Fruit fly (Drosophila melanogaster) Kc167 (cell line): ENCODE data around the gene CG6168.

ENCODE experiments used
- Myc ChIP-seq: fragments of >200 bp; optimal IDR thresholded peaks from 2 replicates; lab custom pipeline; 2017; ENCODE audit warnings: missing external identifiers
- Sin3A ChIP-seq: fragments of >200 bp; optimal IDR thresholded peaks from 2 replicates; lab custom pipeline; 2018; ENCODE audit warnings: missing external identifiers
- h ChIP-seq: fragments of >200 bp; optimal IDR thresholded peaks from 3 replicates; lab custom pipeline; 2018; ENCODE audit warnings: missing external identifiers
- insv ChIP-seq: fragments of >200 bp; optimal IDR thresholded peaks from 3 replicates; lab custom pipeline; 2018; ENCODE audit warnings: missing external identifiers
- psq ChIP-seq: fragments of >200 bp; optimal IDR thresholded peaks from 2 replicates; lab custom pipeline; 2017; ENCODE audit warnings: missing external identifiers
- ttk ChIP-seq: sonication (Bioruptor generic); optimal IDR thresholded peaks from 2 replicates; lab custom pipeline; 2017; ENCODE audit warnings: missing external identifiers

CG6168 gene

dm6 chr3L:11357059-11357458 lies 35.5 kb upstream of the CG6168 start:
- TF ChIP-seq Myc (lab: Kevin White, UChicago) (no peak), insv (lab: Kevin White, UChicago) (no peak), psq (lab: Kevin White, UChicago) (no peak), h (lab: Kevin White, UChicago) (no peak), Sin3A (lab: Kevin White, UChicago) (no peak), ttk (lab: Kevin White, UChicago) (no peak)

dm6 chr3L:11355429-11356327 lies 34.2 kb upstream of the CG6168 start:
- no peak for TF ChIP-seq insv (lab: Kevin White, UChicago)
- TF ChIP-seq Myc (lab: Kevin White, UChicago), result no peak
- TF ChIP-seq psq (lab: Kevin White, UChicago), result no peak
- no peak for TF ChIP-seq h (lab: Kevin White, UChicago)

- no peak for TF ChIP-seq Myc (lab: Kevin White, UChicago)
- TF ChIP-seq psq (lab: Kevin White, UChicago), result no peak
- no peak for TF ChIP-seq insv (lab: Kevin White, UChicago)
- TF ChIP-seq ttk (lab: Kevin White, UChicago), result no peak
- no peak for TF ChIP-seq Sin3A (lab: Kevin White, UChicago)
Measured at dm6 chr3L:11354298-11354757, 32.8 kb upstream of the CG6168 start.

- TF ChIP-seq Sin3A (lab: Kevin White, UChicago) (no peak), psq (lab: Kevin White, UChicago) (no peak), Myc (lab: Kevin White, UChicago) (no peak), ttk (lab: Kevin White, UChicago) (no peak), h (lab: Kevin White, UChicago) (no peak), insv (lab: Kevin White, UChicago) (no peak)
Measured at dm6 chr3L:11353002-11353401, 31.5 kb upstream of the CG6168 start.

dm6 chr3L:11351715-11352114 lies 30.2 kb upstream of the CG6168 start:
- TF ChIP-seq Sin3A (lab: Kevin White, UChicago) (no peak), psq (lab: Kevin White, UChicago) (no peak), h (lab: Kevin White, UChicago) (no peak), ttk (lab: Kevin White, UChicago) (no peak), insv (lab: Kevin White, UChicago) (no peak), Myc (lab: Kevin White, UChicago) (no peak)

- no peak for TF ChIP-seq h (lab: Kevin White, UChicago)
- no peak for TF ChIP-seq insv (lab: Kevin White, UChicago)
- no peak for TF ChIP-seq ttk (lab: Kevin White, UChicago)
- no peak for TF ChIP-seq Myc (lab: Kevin White, UChicago)
Measured at dm6 chr3L:11350680-11351665, 29.5 kb upstream of the CG6168 start.

- TF ChIP-seq insv (lab: Kevin White, UChicago), result no peak
- TF ChIP-seq psq (lab: Kevin White, UChicago), result no peak
- TF ChIP-seq h (lab: Kevin White, UChicago), result no peak
- no peak for TF ChIP-seq Sin3A (lab: Kevin White, UChicago)
- no peak for TF ChIP-seq Myc (lab: Kevin White, UChicago)
- no peak for TF ChIP-seq ttk (lab: Kevin White, UChicago)
Measured at dm6 chr3L:11349908-11350405, 28.4 kb upstream of the CG6168 start.

- TF ChIP-seq Sin3A (lab: Kevin White, UChicago) (no peak), h (lab: Kevin White, UChicago) (no peak), insv (lab: Kevin White, UChicago) (no peak)
Measured at dm6 chr3L:11348971-11349907, 27.7 kb upstream of the CG6168 start.

- no peak for TF ChIP-seq psq (lab: Kevin White, UChicago)
- no peak for TF ChIP-seq Sin3A (lab: Kevin White, UChicago)
- no peak for TF ChIP-seq ttk (lab: Kevin White, UChicago)
- no peak for TF ChIP-seq insv (lab: Kevin White, UChicago)
- TF ChIP-seq h (lab: Kevin White, UChicago), result no peak
- no peak for TF ChIP-seq Myc (lab: Kevin White, UChicago)
Measured at dm6 chr3L:11346980-11347379, 25.5 kb upstream of the CG6168 start.

- no peak for TF ChIP-seq Myc (lab: Kevin White, UChicago)
- no peak for TF ChIP-seq psq (lab: Kevin White, UChicago)
- TF ChIP-seq h (lab: Kevin White, UChicago), result no peak
Measured at dm6 chr3L:11345536-11345935, 24.0 kb upstream of the CG6168 start.
